Worm (Caenorhabditis elegans) whole organism, mixed stage, embryonic: ENCODE results near the gene Y50D7A.3.

Source experiments
- bed-3 ChIP-seq: fragments of 200-800 bp; sonication (Bioruptor generic); optimal IDR thresholded peaks from 3 replicates; lab custom pipeline; 2018; ENCODE audit warnings: mild to moderate bottlenecking, missing genetic modification characterization, moderate library complexity, missing compliant biosample characterization
- ceh-39 ChIP-seq: fragments of 150-350 bp; optimal IDR thresholded peaks from 2 replicates; lab custom pipeline; 2014; ENCODE audit warnings: missing biosample characterization, missing genetic modification characterization
- ceh-43 ChIP-seq: fragments of 200-800 bp; sonication (Bioruptor generic); optimal IDR thresholded peaks from 2 replicates; lab custom pipeline; 2018; ENCODE audit warnings: mild to moderate bottlenecking, missing genetic modification characterization, moderate library complexity, missing compliant biosample characterization
- ceh-83 ChIP-seq: fragments of 200-800 bp; sonication (Bioruptor generic); optimal IDR thresholded peaks from 2 replicates; lab custom pipeline; 2018; ENCODE audit warnings: mild to moderate bottlenecking, missing genetic modification characterization, missing compliant biosample characterization
- ces-1 ChIP-seq: fragments of 150-350 bp; optimal IDR thresholded peaks from 2 replicates; lab custom pipeline; 2014; ENCODE audit warnings: missing biosample characterization, missing genetic modification reagents, missing genetic modification characterization
- cnd-1 ChIP-seq: fragments of 200-800 bp; sonication (Bioruptor generic); optimal IDR thresholded peaks from 2 replicates; lab custom pipeline; 2018; ENCODE audit warnings: mild to moderate bottlenecking, missing genetic modification characterization, missing compliant biosample characterization
- drap-1 ChIP-seq: fragments of 200-800 bp; sonication (Bioruptor generic); optimal IDR thresholded peaks from 3 replicates; lab custom pipeline; 2018; ENCODE audit warnings: mild to moderate bottlenecking, missing genetic modification characterization, missing compliant biosample characterization
- elt-1 ChIP-seq: sonication (generic microtip); optimal IDR thresholded peaks from 2 replicates; lab custom pipeline; 2017; ENCODE audit warnings: missing genetic modification characterization, mild to moderate bottlenecking, missing compliant biosample characterization, antibody characterized with exemption, moderate library complexity, borderline replicate concordance; ENCODE audit not compliant: insufficient read depth
- flh-1 ChIP-seq: fragments of 200-800 bp; sonication (Bioruptor generic); optimal IDR thresholded peaks from 2 replicates; lab custom pipeline; 2018; ENCODE audit warnings: mild to moderate bottlenecking, missing genetic modification characterization, moderate library complexity, missing compliant biosample characterization
- ham-2 ChIP-seq: fragments of 200-800 bp; sonication (Bioruptor generic); optimal IDR thresholded peaks from 2 replicates; lab custom pipeline; 2018; ENCODE audit warnings: mild to moderate bottlenecking, missing genetic modification characterization, missing compliant biosample characterization
- hlh-1 ChIP-seq: fragments of 150-350 bp; optimal IDR thresholded peaks from 2 replicates; lab custom pipeline; 2014; ENCODE audit warnings: missing biosample characterization, missing genetic modification reagents, missing genetic modification characterization
- lsy-2 ChIP-seq: fragments of 150-350 bp; optimal IDR thresholded peaks from 2 replicates; lab custom pipeline; 2014; ENCODE audit warnings: missing biosample characterization, missing genetic modification characterization
- mab-5 ChIP-seq: fragments of 150-350 bp; optimal IDR thresholded peaks from 2 replicates; lab custom pipeline; 2014; ENCODE audit warnings: missing biosample characterization, missing genetic modification characterization
- mep-1 ChIP-seq: fragments of 150-350 bp; optimal IDR thresholded peaks from 2 replicates; lab custom pipeline; 2017; ENCODE audit warnings: missing biosample characterization, missing genetic modification reagents, missing genetic modification characterization, inconsistent platforms
- mls-2 ChIP-seq: sonication (generic microtip); optimal IDR thresholded peaks from 2 replicates; lab custom pipeline; 2016; ENCODE audit warnings: mild to moderate bottlenecking, missing genetic modification characterization, moderate library complexity, missing compliant biosample characterization
- nhr-237 ChIP-seq: fragments of 150-350 bp; optimal IDR thresholded peaks from 2 replicates; lab custom pipeline; 2014; ENCODE audit warnings: missing biosample characterization, missing genetic modification characterization
- nhr-28 ChIP-seq: fragments of 150-350 bp; optimal IDR thresholded peaks from 2 replicates; lab custom pipeline; 2014; ENCODE audit warnings: missing biosample characterization, missing genetic modification characterization
- nhr-76 ChIP-seq: sonication (generic microtip); optimal IDR thresholded peaks from 2 replicates; lab custom pipeline; 2017; ENCODE audit warnings: missing biosample characterization, missing genetic modification characterization
- pha-4 ChIP-seq: fragments of 150-350 bp; optimal IDR thresholded peaks from 2 replicates; lab custom pipeline; 2018; ENCODE audit warnings: missing biosample characterization, missing genetic modification reagents, missing genetic modification characterization
- sem-2 ChIP-seq: fragments of 200-800 bp; sonication (Bioruptor generic); optimal IDR thresholded peaks from 2 replicates; lab custom pipeline; 2018; ENCODE audit warnings: mild to moderate bottlenecking, missing genetic modification characterization, missing compliant biosample characterization
- snpc-4 ChIP-seq: fragments of 150-350 bp; optimal IDR thresholded peaks from 2 replicates; lab custom pipeline; 2014; ENCODE audit warnings: missing biosample characterization, missing genetic modification characterization
- sptf-1 ChIP-seq: sonication (generic microtip); optimal IDR thresholded peaks from 2 replicates; lab custom pipeline; 2017; ENCODE audit warnings: mild to moderate bottlenecking, missing genetic modification characterization, moderate library complexity, missing compliant biosample characterization
- tbx-8 ChIP-seq: fragments of 200-800 bp; sonication (Bioruptor generic); optimal IDR thresholded peaks from 2 replicates; lab custom pipeline; 2018; ENCODE audit warnings: mild to moderate bottlenecking, missing genetic modification characterization, moderate library complexity, missing compliant biosample characterization
- unc-120 ChIP-seq: sonication (generic microtip); optimal IDR thresholded peaks from 2 replicates; lab custom pipeline; 2017; ENCODE audit warnings: missing genetic modification characterization, missing compliant biosample characterization; ENCODE audit not compliant: poor library complexity, severe bottlenecking
- unc-39 ChIP-seq: fragments of 150-350 bp; optimal IDR thresholded peaks from 2 replicates; lab custom pipeline; 2014; ENCODE audit warnings: missing biosample characterization, missing genetic modification characterization
- unc-62 ChIP-seq: fragments of 150-350 bp; optimal IDR thresholded peaks from 2 replicates; lab custom pipeline; 2014; ENCODE audit warnings: missing biosample characterization, missing genetic modification reagents, missing genetic modification characterization
- zip-8 ChIP-seq: fragments of 150-350 bp; optimal IDR thresholded peaks from 2 replicates; lab custom pipeline; 2014; ENCODE audit warnings: missing biosample characterization, missing genetic modification characterization
- ztf-11 ChIP-seq: fragments of 150-350 bp; optimal IDR thresholded peaks from 2 replicates; lab custom pipeline; 2014; ENCODE audit warnings: missing biosample characterization, missing genetic modification characterization

Gene Y50D7A.3

ce11 chrIII:254235-254634, at the start of gene Y50D7A.3:
Y50D7A.3 (plus strand) TSS chrIII:254535.
- TF ChIP-seq snpc-4 (tag; lab: Kevin White, UChicago) (no peak), sem-2 (GFP tag; lab: Kevin White, UChicago) (no peak), zip-8 (tag; lab: Kevin White, UChicago) (no peak), flh-1 (GFP tag; lab: Kevin White, UChicago) (no peak), ham-2 (GFP tag; lab: Kevin White, UChicago) (no peak), tbx-8 (GFP tag; lab: Kevin White, UChicago) (no peak), lsy-2 (tag; lab: Kevin White, UChicago) (no peak)

ce11 chrIII:207023-207422, 47.3 kb upstream of the Y50D7A.3 start, which contains the start of gene W10C4.1:
W10C4.1 (minus strand) TSS chrIII:207123.
- TF ChIP-seq unc-62 (GFP tag; lab: Kevin White, UChicago) (no peak), hlh-1 (tag; lab: Kevin White, UChicago) (no peak), nhr-237 (no peak), mls-2 (tag; lab: Kevin White, UChicago) (no peak), mab-5 (tag; lab: Kevin White, UChicago) (no peak), drap-1 (GFP tag; lab: Kevin White, UChicago) (no peak), mep-1 (no peak), unc-120 (no peak), nhr-28 (tag; lab: Kevin White, UChicago) (no peak), nhr-76 (tag; lab: Kevin White, UChicago) (no peak), flh-1 (GFP tag; lab: Kevin White, UChicago) (no peak), ceh-39 (tag; lab: Kevin White, UChicago) (no peak), sptf-1 (tag; lab: Kevin White, UChicago) (no peak), tbx-8 (GFP tag; lab: Kevin White, UChicago) (no peak), elt-1 (no peak), ham-2 (GFP tag; lab: Kevin White, UChicago) (no peak), cnd-1 (no peak)

ce11 chrIII:208793-209694, 45.3 kb upstream of the Y50D7A.3 start:
- TF ChIP-seq mep-1 (no peak), drap-1 (GFP tag; lab: Kevin White, UChicago) (no peak), unc-62 (GFP tag; lab: Kevin White, UChicago) (peak; percentile 67), ces-1 (GFP tag; lab: Kevin White, UChicago) (peak; percentile 98)
- TF ChIP-seq, all 35 proteins: peak for 2

- TF ChIP-seq nhr-28 (tag; lab: Kevin White, UChicago) (no peak), snpc-4 (tag; lab: Kevin White, UChicago) (no peak), ceh-43 (no peak), unc-39 (no peak), sptf-1 (tag; lab: Kevin White, UChicago) (no peak), nhr-76 (tag; lab: Kevin White, UChicago) (no peak), ceh-39 (tag; lab: Kevin White, UChicago) (no peak), tbx-8 (GFP tag; lab: Kevin White, UChicago) (no peak)
- TF ChIP-seq, all 35 proteins: peak for 0
Observed at ce11 chrIII:209695-210091, 44.6 kb upstream of the Y50D7A.3 start, which contains the start of gene klp-20. klp-20 (plus strand) TSS chrIII:209992.

ce11 chrIII:211387-211786, 42.9 kb upstream of the Y50D7A.3 start:
- TF ChIP-seq bed-3 (GFP tag; lab: Kevin White, UChicago) (no peak), snpc-4 (tag; lab: Kevin White, UChicago) (no peak), ces-1 (GFP tag; lab: Kevin White, UChicago) (peak; percentile 77), nhr-28 (tag; lab: Kevin White, UChicago) (no peak), pha-4 (tag; lab: Kevin White, UChicago) (no peak), ztf-11 (no peak), ceh-83 (GFP tag; lab: Kevin White, UChicago) (no peak)
- TF ChIP-seq, all 35 proteins: peak for 1
